Worm (Caenorhabditis elegans) whole organism, mixed stage, embryonic: ENCODE measurements around the gene vav-1.

ENCODE experiments used
- blmp-1 ChIP-seq: fragments of 150-350 bp; optimal IDR thresholded peaks from 2 replicates; lab custom pipeline; 2014; ENCODE audit warnings: missing biosample characterization, missing genetic modification characterization
- ces-1 ChIP-seq: fragments of 150-350 bp; optimal IDR thresholded peaks from 2 replicates; lab custom pipeline; 2014; ENCODE audit warnings: missing biosample characterization, missing genetic modification reagents, missing genetic modification characterization
- drap-1 ChIP-seq: fragments of 200-800 bp; sonication (Bioruptor generic); optimal IDR thresholded peaks from 3 replicates; lab custom pipeline; 2018; ENCODE audit warnings: mild to moderate bottlenecking, missing genetic modification characterization, missing compliant biosample characterization
- elt-1 ChIP-seq: sonication (generic microtip); optimal IDR thresholded peaks from 2 replicates; lab custom pipeline; 2017; ENCODE audit warnings: missing genetic modification characterization, mild to moderate bottlenecking, missing compliant biosample characterization, antibody characterized with exemption, moderate library complexity, borderline replicate concordance; ENCODE audit not compliant: insufficient read depth
- elt-3 ChIP-seq: fragments of 150-350 bp; optimal IDR thresholded peaks from 2 replicates; lab custom pipeline; 2014; ENCODE audit warnings: missing biosample characterization, missing genetic modification characterization
- nhr-12 ChIP-seq: fragments of 150-350 bp; optimal IDR thresholded peaks from 2 replicates; lab custom pipeline; 2014; ENCODE audit warnings: missing biosample characterization, missing genetic modification characterization
- nhr-237 ChIP-seq: fragments of 150-350 bp; optimal IDR thresholded peaks from 2 replicates; lab custom pipeline; 2014; ENCODE audit warnings: missing biosample characterization, missing genetic modification characterization
- nhr-76 ChIP-seq: sonication (generic microtip); optimal IDR thresholded peaks from 2 replicates; lab custom pipeline; 2017; ENCODE audit warnings: missing biosample characterization, missing genetic modification characterization
- pha-4 ChIP-seq: fragments of 150-350 bp; optimal IDR thresholded peaks from 2 replicates; lab custom pipeline; 2018; ENCODE audit warnings: missing biosample characterization, missing genetic modification reagents, missing genetic modification characterization
- snpc-4 ChIP-seq: fragments of 150-350 bp; optimal IDR thresholded peaks from 2 replicates; lab custom pipeline; 2014; ENCODE audit warnings: missing biosample characterization, missing genetic modification characterization
- unc-39 ChIP-seq: fragments of 150-350 bp; optimal IDR thresholded peaks from 2 replicates; lab custom pipeline; 2014; ENCODE audit warnings: missing biosample characterization, missing genetic modification characterization
- unc-62 ChIP-seq: fragments of 150-350 bp; optimal IDR thresholded peaks from 2 replicates; lab custom pipeline; 2014; ENCODE audit warnings: missing biosample characterization, missing genetic modification reagents, missing genetic modification characterization

ce11 chrX:9270753-9271152 is 38.8 kb upstream of the vav-1 start, which contains the start of gene B0416.5:
- TF ChIP-seq blmp-1 (tag; lab: Kevin White, UChicago) (no peak), snpc-4 (tag; lab: Kevin White, UChicago) (no peak), nhr-237 (tag; lab: Kevin White, UChicago) (no peak), nhr-12 (tag; lab: Kevin White, UChicago) (no peak), ces-1 (GFP tag; lab: Kevin White, UChicago) (no peak), unc-62 (no peak), nhr-76 (tag; lab: Kevin White, UChicago) (no peak), elt-3 (tag; lab: Kevin White, UChicago) (no peak), unc-39 (tag; lab: Kevin White, UChicago) (no peak), pha-4 (tag; lab: Kevin White, UChicago) (no peak), drap-1 (GFP tag; lab: Kevin White, UChicago) (no peak), elt-1 (tag; lab: Kevin White, UChicago) (no peak)
